Worm (Caenorhabditis elegans): ENCODE data around the gene Y53F4B.25.

The Y53F4B.25 gene

DNA sequence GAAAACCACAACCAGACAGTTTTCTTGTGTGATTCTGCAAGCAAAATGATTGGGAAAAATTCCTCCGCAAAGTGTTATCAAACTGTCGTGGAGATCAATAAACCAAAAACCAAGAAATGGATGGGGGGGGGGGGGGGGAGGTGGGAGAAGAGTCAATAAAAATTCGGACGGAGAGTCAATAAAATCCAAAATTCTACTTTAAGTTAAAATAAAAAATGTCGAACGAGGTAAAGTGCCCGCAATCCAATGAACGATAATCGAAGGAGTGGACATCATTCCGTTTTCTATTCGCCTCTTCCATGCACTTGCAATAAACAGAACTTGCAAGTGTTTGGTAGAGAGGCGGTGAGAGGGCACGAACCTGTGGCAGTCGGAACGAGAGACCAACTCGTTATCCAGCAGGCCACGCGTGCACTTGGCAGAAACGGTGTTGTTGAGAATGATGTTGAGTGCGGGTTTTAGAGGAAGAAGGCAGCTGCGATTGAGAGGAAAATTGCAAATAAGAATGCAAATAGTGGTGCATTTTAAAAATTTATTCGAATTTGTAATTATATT, 29.8 kb downstream of the Y53F4B.25 start, which contains the start of gene gst-27:
gst-27 (minus strand) TSS at position 51 of the 555 bp plus-strand sequence.
- TF ChIP-seq dve-1 (tag; optimal IDR thresholded peaks at IDR 0.05) (peak; percentile 86), lim-6 (tag; optimal IDR thresholded peaks at IDR 0.05) (peak; percentile 47), ceh-48 (tag; optimal IDR thresholded peaks at IDR 0.05) (peak; percentile 71), ceh-18 (tag; optimal IDR thresholded peaks at IDR 0.05) (peak; percentile 83), hlh-15 (tag; optimal IDR thresholded peaks at IDR 0.05) (peak; percentile 9), sox-2 (GFP tag; IDR thresholded peaks at IDR 0.05) (peak; percentile 74), lin-11 (tag; optimal IDR thresholded peaks at IDR 0.05) (peak; percentile 77), hlh-6 (tag; optimal IDR thresholded peaks at IDR 0.05) (peak; percentile 86), ceh-31 (tag; optimal IDR thresholded peaks at IDR 0.05) (peak; percentile 73), sox-4 (tag; optimal IDR thresholded peaks at IDR 0.05) (peak; percentile 87), ceh-34 (tag; optimal IDR thresholded peaks at IDR 0.05) (peak; percentile 81), fkh-10 (GFP tag; optimal IDR thresholded peaks at IDR 0.05) (peak; percentile 49), syd-9 (tag; optimal IDR thresholded peaks at IDR 0.05) (peak; percentile 75), ahr-1 (tag; optimal IDR thresholded peaks at IDR 0.05) (peak; percentile 63), pha-4 (tag; optimal IDR thresholded peaks at IDR 0.05) (no peak), tbx-2 (tag; optimal IDR thresholded peaks at IDR 0.05) (peak; percentile 70), hlh-13 (GFP tag; optimal IDR thresholded peaks at IDR 0.05) (peak; percentile 69), unc-86 (tag; optimal IDR thresholded peaks at IDR 0.05) (peak; percentile 69), madf-2 (tag; optimal IDR thresholded peaks at IDR 0.05) (peak; percentile 72), ama-1 (optimal IDR thresholded peaks at IDR 0.05) (no peak), C08G9.2 (tag; optimal IDR thresholded peaks at IDR 0.05) (peak; percentile 75), nfya-1 (tag; optimal IDR thresholded peaks at IDR 0.05) (peak; percentile 87), T23F11.4 (GFP tag; optimal IDR thresholded peaks at IDR 0.05) (peak; percentile 66), pros-1 (tag; optimal IDR thresholded peaks at IDR 0.05) (peak; percentile 57), unc-55 (GFP tag; optimal IDR thresholded peaks at IDR 0.05) (peak; percentile 18), pqm-1 (tag; optimal IDR thresholded peaks at IDR 0.05) (peak; percentile 72), che-1 (tag; optimal IDR thresholded peaks at IDR 0.05) (peak; percentile 82), mec-3 (tag; optimal IDR thresholded peaks at IDR 0.05; ENCODE audit: borderline replicate concordance) (no peak), unc-42 (tag; optimal IDR thresholded peaks at IDR 0.05) (peak; percentile 59), hlh-8 (tag; optimal IDR thresholded peaks at IDR 0.05) (peak; percentile 68), elt-2 (tag; optimal IDR thresholded peaks at IDR 0.05) (peak; percentile 84), sdc-2 (tag; optimal IDR thresholded peaks at IDR 0.05) (peak; percentile 74), dmd-4 (tag; optimal IDR thresholded peaks at IDR 0.05; ENCODE audit: borderline replicate concordance) (peak; percentile 53), zip-5 (tag; optimal IDR thresholded peaks at IDR 0.05) (peak; percentile 53), ceh-6 (GFP tag; optimal IDR thresholded peaks at IDR 0.05) (peak; percentile 85), ztf-16 (tag; optimal IDR thresholded peaks at IDR 0.05) (peak; percentile 86), ceh-2 (tag; optimal IDR thresholded peaks at IDR 0.05) (peak; percentile 48), ttx-3 (tag; optimal IDR thresholded peaks at IDR 0.05) (peak; percentile 74), ets-4 (tag; optimal IDR thresholded peaks at IDR 0.05) (peak; percentile 58), ceh-22 (tag; optimal IDR thresholded peaks at IDR 0.05) (peak; percentile 23), eyg-1 (tag; optimal IDR thresholded peaks at IDR 0.05) (peak; percentile 2), Y22D7AL.16 (tag; optimal IDR thresholded peaks at IDR 0.05) (peak; percentile 74), ceh-45 (GFP tag; IDR thresholded peaks at IDR 0.05) (peak; percentile 68), hlh-30 (tag; optimal IDR thresholded peaks at IDR 0.05; ENCODE audit: insufficient read depth) (peak; percentile 52), npax-4 (tag; optimal IDR thresholded peaks at IDR 0.05) (peak; percentile 62), pag-3 (tag; optimal IDR thresholded peaks at IDR 0.05; ENCODE audit: borderline replicate concordance) (peak; percentile 34), nhr-11 (tag; optimal IDR thresholded peaks at IDR 0.05) (no peak), elt-4 (tag; optimal IDR thresholded peaks at IDR 0.05) (no peak), nhr-232 (tag; optimal IDR thresholded peaks at IDR 0.05) (peak; percentile 74), unc-3 (GFP tag; conservative IDR thresholded peaks at IDR 0.05) (peak; percentile 52; the same call in 1 of the 2 replicates), unc-3 (tag; optimal IDR thresholded peaks at IDR 0.05) (peak; percentile 24), F13H6.1 (tag; optimal IDR thresholded peaks at IDR 0.05) (peak; percentile 74), C38D4.7 (GFP tag; optimal IDR thresholded peaks at IDR 0.05) (peak; percentile 76)
